Fruit fly (Drosophila melanogaster): Measurements from ENCODE around the gene CheB93a.

The CheB93a gene

dm6 chr3R:21437515-21438090 lies 30.4 kb downstream of the CheB93a start:
- TF ChIP-seq CG17806 (tag; optimal IDR thresholded peaks at IDR 0.05), result no peak
- TF ChIP-seq D1 (tag; optimal IDR thresholded peaks at IDR 0.05), result no peak
- TF ChIP-seq CG14655 (GFP tag; optimal IDR thresholded peaks at IDR 0.05), result no peak
- TF ChIP-seq Pif1B (GFP tag; optimal IDR thresholded peaks at IDR 0.05), result no peak
- TF ChIP-seq Ets98B (GFP tag; IDR thresholded peaks at IDR 0.05), result no peak
- TF ChIP-seq CG8301 (tag; optimal IDR thresholded peaks at IDR 0.05), result no peak
- no peak for TF ChIP-seq CG10348 (GFP tag; IDR thresholded peaks at IDR 0.05)
- no peak for TF ChIP-seq Pif1A (GFP tag; optimal IDR thresholded peaks at IDR 0.05)
- TF ChIP-seq CG13204 (GFP tag; optimal IDR thresholded peaks at IDR 0.05), result no peak
- TF ChIP-seq EcR (GFP tag; optimal IDR thresholded peaks at IDR 0.05), result no peak
- TF ChIP-seq CG34367 (tag; optimal IDR thresholded peaks at IDR 0.05), result no peak
- TF ChIP-seq CG9948 (tag; optimal IDR thresholded peaks at IDR 0.05), result no peak
- no peak for TF ChIP-seq CG4496 (GFP tag; IDR thresholded peaks at IDR 0.05)
- no peak for TF ChIP-seq fd96Ca (GFP tag; IDR thresholded peaks at IDR 0.05)
- TF ChIP-seq CG8159 (tag; optimal IDR thresholded peaks at IDR 0.05), result no peak
- TF ChIP-seq Snoo (tag; optimal IDR thresholded peaks at IDR 0.05), result no peak
- TF ChIP-seq CG12605 (GFP tag; IDR thresholded peaks at IDR 0.05), result no peak
- TF ChIP-seq CG15710 (tag; optimal IDR thresholded peaks at IDR 0.05), result no peak
- no peak for TF ChIP-seq rn (GFP tag; IDR thresholded peaks at IDR 0.05)
- TF ChIP-seq gl (tag; optimal IDR thresholded peaks at IDR 0.05), result no peak

- TF ChIP-seq fd96Ca (GFP tag; IDR thresholded peaks at IDR 0.05), result no peak
- no peak for TF ChIP-seq CG17806 (tag; optimal IDR thresholded peaks at IDR 0.05)
- no peak for TF ChIP-seq Pif1A (GFP tag; optimal IDR thresholded peaks at IDR 0.05)
- no peak for TF ChIP-seq Snoo (tag; optimal IDR thresholded peaks at IDR 0.05)
- no peak for TF ChIP-seq gl (tag; optimal IDR thresholded peaks at IDR 0.05)
- no peak for TF ChIP-seq rn (GFP tag; IDR thresholded peaks at IDR 0.05)
- no peak for TF ChIP-seq D1 (tag; optimal IDR thresholded peaks at IDR 0.05)
- no peak for TF ChIP-seq CG13204 (GFP tag; optimal IDR thresholded peaks at IDR 0.05)
- TF ChIP-seq CG9948 (tag; optimal IDR thresholded peaks at IDR 0.05), result no peak
Observed at dm6 chr3R:21440102-21440501, 32.9 kb downstream of the CheB93a start.

- TF ChIP-seq CG10348 (GFP tag; IDR thresholded peaks at IDR 0.05) (no peak), Ets98B (GFP tag; IDR thresholded peaks at IDR 0.05) (no peak), CG15710 (tag; optimal IDR thresholded peaks at IDR 0.05) (no peak), CG14655 (GFP tag; optimal IDR thresholded peaks at IDR 0.05) (no peak), EcR (GFP tag; optimal IDR thresholded peaks at IDR 0.05) (no peak), CG4496 (GFP tag; IDR thresholded peaks at IDR 0.05) (no peak), CG12605 (GFP tag; IDR thresholded peaks at IDR 0.05) (no peak), CG13204 (GFP tag; optimal IDR thresholded peaks at IDR 0.05) (no peak), gl (tag; optimal IDR thresholded peaks at IDR 0.05) (no peak), CG8159 (tag; optimal IDR thresholded peaks at IDR 0.05) (no peak), Pif1A (GFP tag; optimal IDR thresholded peaks at IDR 0.05) (no peak), fd96Ca (GFP tag; IDR thresholded peaks at IDR 0.05) (no peak)
Observed at dm6 chr3R:21440760-21441159, 33.5 kb downstream of the CheB93a start.

dm6 chr3R:21445327-21445726 lies 38.1 kb downstream of the CheB93a start:
- no peak for TF ChIP-seq CG4496 (GFP tag; IDR thresholded peaks at IDR 0.05)

dm6 chr3R:21446334-21446733 lies 39.1 kb downstream of the CheB93a start, which contains the start of gene lbe:
lbe (minus strand) TSS chr3R:21446537.
- TF ChIP-seq fd96Ca (GFP tag; IDR thresholded peaks at IDR 0.05) (0 out of 3 replicates have a peak, but pooled peaks have one; percentile 30), CG10348 (GFP tag; IDR thresholded peaks at IDR 0.05) (no peak), Pif1A (GFP tag; optimal IDR thresholded peaks at IDR 0.05) (no peak), CG8159 (tag; optimal IDR thresholded peaks at IDR 0.05) (no peak), CG12605 (GFP tag; IDR thresholded peaks at IDR 0.05) (peak; percentile 32; the same call in 1 of the 2 replicates), Pif1B (GFP tag; optimal IDR thresholded peaks at IDR 0.05) (no peak)

- TF ChIP-seq Snoo (tag; optimal IDR thresholded peaks at IDR 0.05) (no peak), Pif1B (GFP tag; optimal IDR thresholded peaks at IDR 0.05) (no peak)
Observed at dm6 chr3R:21447656-21448055, 40.4 kb downstream of the CheB93a start.

dm6 chr3R:21452108-21452507 lies 44.9 kb downstream of the CheB93a start:
- TF ChIP-seq CG32121 (GFP tag; IDR thresholded peaks at IDR 0.05), result no peak
- TF ChIP-seq CG14655 (GFP tag; optimal IDR thresholded peaks at IDR 0.05), result peak; percentile 36
- TF ChIP-seq EcR (GFP tag; optimal IDR thresholded peaks at IDR 0.05), result no peak
- TF ChIP-seq CG8159 (tag; optimal IDR thresholded peaks at IDR 0.05), result peak; percentile 46
- no peak for TF ChIP-seq gl (tag; optimal IDR thresholded peaks at IDR 0.05)
- TF ChIP-seq CG8301 (tag; optimal IDR thresholded peaks at IDR 0.05), result no peak
- no peak for TF ChIP-seq CG12605 (GFP tag; IDR thresholded peaks at IDR 0.05)
- no peak for TF ChIP-seq CG10348 (GFP tag; IDR thresholded peaks at IDR 0.05)
- no peak for TF ChIP-seq D1 (tag; optimal IDR thresholded peaks at IDR 0.05)
- no peak for TF ChIP-seq CG9948 (tag; optimal IDR thresholded peaks at IDR 0.05)
- TF ChIP-seq CG34367 (tag; optimal IDR thresholded peaks at IDR 0.05), result peak; percentile 11
- TF ChIP-seq Ets98B (GFP tag; IDR thresholded peaks at IDR 0.05), result no peak
- TF ChIP-seq CG13204 (GFP tag; optimal IDR thresholded peaks at IDR 0.05), result no peak
- TF ChIP-seq fd96Ca (GFP tag; IDR thresholded peaks at IDR 0.05), result no peak
- TF ChIP-seq CG17806 (tag; optimal IDR thresholded peaks at IDR 0.05), result no peak
- no peak for TF ChIP-seq Snoo (tag; optimal IDR thresholded peaks at IDR 0.05)
- TF ChIP-seq Pif1B (GFP tag; optimal IDR thresholded peaks at IDR 0.05), result peak; percentile 12
- no peak for TF ChIP-seq CG4496 (GFP tag; IDR thresholded peaks at IDR 0.05)
- TF ChIP-seq rn (GFP tag; IDR thresholded peaks at IDR 0.05), result no peak
- peak; percentile 8 for TF ChIP-seq Pif1A (GFP tag; optimal IDR thresholded peaks at IDR 0.05)
- TF ChIP-seq CG15710 (tag; optimal IDR thresholded peaks at IDR 0.05), result no peak
